Worm (Caenorhabditis elegans) whole organism, L2 larva: Measurements from ENCODE around the gene trxr-1.

Experiments
- C34F6.9 ChIP-seq: fragments of 150-350 bp; optimal IDR thresholded peaks from 2 replicates; lab custom pipeline; 2014; ENCODE audit warnings: missing biosample characterization, missing genetic modification characterization
- F13H6.1 ChIP-seq: sonication (generic microtip); optimal IDR thresholded peaks from 2 replicates; lab custom pipeline; 2016; ENCODE audit warnings: missing genetic modification characterization, missing compliant biosample characterization
- ZK546.5 ChIP-seq: sonication (generic microtip); optimal IDR thresholded peaks from 2 replicates; lab custom pipeline; 2017; ENCODE audit warnings: missing biosample characterization, missing genetic modification characterization
- alr-1 ChIP-seq: fragments of 150-350 bp; optimal IDR thresholded peaks from 2 replicates; lab custom pipeline; 2014; ENCODE audit warnings: missing biosample characterization, missing genetic modification characterization
- aly-2 ChIP-seq: fragments of 150-350 bp; optimal IDR thresholded peaks from 2 replicates; lab custom pipeline; 2014; ENCODE audit warnings: missing biosample characterization, missing genetic modification characterization
- ama-1 ChIP-seq: fragments of 150-350 bp; optimal IDR thresholded peaks from 2 replicates; lab custom pipeline; 2018; ENCODE audit warnings: inconsistent platforms
- blmp-1 ChIP-seq: sonication (generic microtip); optimal IDR thresholded peaks from 2 replicates; lab custom pipeline; 2017; ENCODE audit warnings: missing genetic modification characterization, mild to moderate bottlenecking, missing compliant biosample characterization, antibody characterized with exemption, moderate library complexity; ENCODE audit not compliant: insufficient read depth
- ceh-16 ChIP-seq: fragments of 150-350 bp; optimal IDR thresholded peaks from 2 replicates; lab custom pipeline; 2014; ENCODE audit warnings: missing biosample characterization, missing genetic modification characterization
- ceh-82 ChIP-seq: fragments of 150-350 bp; optimal IDR thresholded peaks from 2 replicates; lab custom pipeline; 2014; ENCODE audit warnings: missing biosample characterization, missing genetic modification characterization
- crh-2 ChIP-seq: sonication (generic microtip); optimal IDR thresholded peaks from 2 replicates; lab custom pipeline; 2017; ENCODE audit warnings: missing biosample characterization, missing genetic modification characterization
- dmd-4 ChIP-seq: sonication (generic microtip); optimal IDR thresholded peaks from 2 replicates; lab custom pipeline; 2017; ENCODE audit warnings: missing biosample characterization, missing genetic modification characterization
- egl-27 ChIP-seq: sonication (generic microtip); optimal IDR thresholded peaks from 3 replicates; lab custom pipeline; 2017; ENCODE audit warnings: missing biosample characterization, missing genetic modification reagents, missing genetic modification characterization
- elt-1 ChIP-seq: fragments of 150-350 bp; optimal IDR thresholded peaks from 2 replicates; lab custom pipeline; 2014; ENCODE audit warnings: missing biosample characterization, missing genetic modification characterization
- elt-3 ChIP-seq: sonication (generic microtip); optimal IDR thresholded peaks from 2 replicates; lab custom pipeline; 2017; ENCODE audit warnings: missing biosample characterization, missing genetic modification characterization
- fos-1 ChIP-seq: fragments of 150-350 bp; optimal IDR thresholded peaks from 2 replicates; lab custom pipeline; 2014; ENCODE audit warnings: missing biosample characterization, missing genetic modification characterization
- gmeb-1 ChIP-seq: fragments of 150-350 bp; optimal IDR thresholded peaks from 2 replicates; lab custom pipeline; 2014; ENCODE audit warnings: missing biosample characterization, missing genetic modification characterization
- lin-39 ChIP-seq: fragments of 150-350 bp; optimal IDR thresholded peaks from 2 replicates; lab custom pipeline; 2014; ENCODE audit warnings: missing biosample characterization, missing genetic modification reagents, missing genetic modification characterization
- lsy-2 ChIP-seq, 2 experiments: fragments of 150-350 bp in 1 of 2; sonication (generic microtip) in 1 of 2; optimal IDR thresholded peaks; 2 replicates each; lab custom pipeline; 2014 to 2017; ENCODE audit warnings: missing biosample characterization in 2 of 2, missing genetic modification characterization in 2 of 2
- mab-5 ChIP-seq: fragments of 150-350 bp; optimal IDR thresholded peaks from 2 replicates; lab custom pipeline; 2014; ENCODE audit warnings: missing biosample characterization, missing genetic modification characterization
- mbf-1 ChIP-seq: sonication (generic microtip); optimal IDR thresholded peaks from 2 replicates; lab custom pipeline; 2017; ENCODE audit warnings: missing biosample characterization, missing genetic modification characterization
- mdl-1 ChIP-seq, 2 experiments: fragments of 150-350 bp in 1 of 2; sonication (generic microtip) in 1 of 2; optimal IDR thresholded peaks; 2 replicates each; lab custom pipeline; 2017; ENCODE audit warnings: missing biosample characterization in 2 of 2, missing genetic modification characterization in 2 of 2
- nhr-10 ChIP-seq: sonication (generic microtip); optimal IDR thresholded peaks from 2 replicates; lab custom pipeline; 2017; ENCODE audit warnings: missing biosample characterization, missing genetic modification characterization
- nhr-11 ChIP-seq: fragments of 150-350 bp; optimal IDR thresholded peaks from 2 replicates; lab custom pipeline; 2014; ENCODE audit warnings: missing biosample characterization, missing genetic modification characterization
- nhr-129 ChIP-seq: fragments of 150-350 bp; optimal IDR thresholded peaks from 2 replicates; lab custom pipeline; 2014; ENCODE audit warnings: missing biosample characterization, missing genetic modification characterization
- nhr-21 ChIP-seq: fragments of 150-350 bp; optimal IDR thresholded peaks from 2 replicates; lab custom pipeline; 2014; ENCODE audit warnings: missing biosample characterization, missing genetic modification characterization
- nhr-25 ChIP-seq: fragments of 150-350 bp; sonication (generic microtip); optimal IDR thresholded peaks from 3 replicates; lab custom pipeline; 2014; ENCODE audit warnings: missing biosample characterization, missing genetic modification characterization
- nhr-6 ChIP-seq: fragments of 150-350 bp; optimal IDR thresholded peaks from 2 replicates; lab custom pipeline; 2014; ENCODE audit warnings: missing biosample characterization, missing genetic modification characterization
- nhr-77 ChIP-seq: fragments of 150-350 bp; optimal IDR thresholded peaks from 2 replicates; lab custom pipeline; 2014; ENCODE audit warnings: missing biosample characterization, missing genetic modification characterization
- peb-1 ChIP-seq: fragments of 150-350 bp; optimal IDR thresholded peaks from 2 replicates; lab custom pipeline; 2014; ENCODE audit warnings: missing biosample characterization, missing genetic modification characterization
- sem-4 ChIP-seq: fragments of 150-350 bp; optimal IDR thresholded peaks from 2 replicates; lab custom pipeline; 2014; ENCODE audit warnings: missing biosample characterization, missing genetic modification reagents, missing genetic modification characterization
- skn-1 ChIP-seq: sonication (generic microtip); optimal IDR thresholded peaks from 2 replicates; lab custom pipeline; 2017; ENCODE audit warnings: missing biosample characterization, missing genetic modification characterization
- sma-3 ChIP-seq: sonication (generic microtip); optimal IDR thresholded peaks from 2 replicates; lab custom pipeline; 2016; ENCODE audit warnings: missing genetic modification reagents, missing genetic modification characterization, missing compliant biosample characterization
- sma-9 ChIP-seq, 2 experiments: fragments of 150-350 bp in 1 of 2; sonication (generic microtip) in 1 of 2; optimal IDR thresholded peaks; 2 replicates each; lab custom pipeline; 2014 to 2016; ENCODE audit warnings: missing genetic modification characterization in 2 of 2, mild to moderate bottlenecking in 1 of 2, missing biosample characterization in 1 of 2, missing compliant biosample characterization in 1 of 2, missing genetic modification reagents in 1 of 2, moderate library complexity in 1 of 2
- snpc-4 ChIP-seq: fragments of 150-350 bp; optimal IDR thresholded peaks from 2 replicates; lab custom pipeline; 2014; ENCODE audit warnings: missing biosample characterization, missing genetic modification characterization
- unc-39 ChIP-seq: fragments of 150-350 bp; optimal IDR thresholded peaks from 2 replicates; lab custom pipeline; 2014; ENCODE audit warnings: missing biosample characterization, missing genetic modification characterization
- unc-55 ChIP-seq: fragments of 150-350 bp; sonication (generic microtip); optimal IDR thresholded peaks from 3 replicates; lab custom pipeline; 2014; ENCODE audit warnings: missing biosample characterization, missing genetic modification reagents, missing genetic modification characterization
- unc-62 ChIP-seq: fragments of 150-350 bp; optimal IDR thresholded peaks from 2 replicates; lab custom pipeline; 2014; ENCODE audit warnings: missing biosample characterization, missing genetic modification reagents, missing genetic modification characterization
- zag-1 ChIP-seq: fragments of 150-350 bp; optimal IDR thresholded peaks from 2 replicates; lab custom pipeline; 2014; ENCODE audit warnings: missing biosample characterization, missing genetic modification characterization
- ztf-11 ChIP-seq: sonication (generic microtip); optimal IDR thresholded peaks from 2 replicates; lab custom pipeline; 2017; ENCODE audit warnings: missing biosample characterization, missing genetic modification characterization
- ztf-4 ChIP-seq: fragments of 150-350 bp; optimal IDR thresholded peaks from 2 replicates; lab custom pipeline; 2014; ENCODE audit warnings: missing biosample characterization, missing genetic modification characterization

trxr-1 gene

DNA sequence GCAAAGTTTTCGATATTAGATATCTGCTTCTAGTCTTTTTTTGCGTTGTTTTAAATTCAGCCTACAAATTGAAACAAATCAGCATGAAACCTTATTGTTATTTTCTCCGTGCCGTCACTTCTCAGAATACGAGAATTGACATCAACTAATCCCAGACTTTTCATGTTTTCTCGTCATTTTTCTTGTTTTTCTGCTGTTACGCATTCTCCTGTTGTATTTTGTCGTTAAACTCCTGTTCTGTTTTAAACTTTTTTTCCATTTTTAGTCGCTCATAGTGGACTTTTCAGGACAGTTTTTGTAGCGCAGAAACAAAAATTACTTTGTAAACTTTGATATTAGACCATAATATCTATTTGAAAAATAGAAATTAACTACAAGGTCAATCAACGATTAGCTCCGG is 10.5 kb downstream of the trxr-1 start:
- TF ChIP-seq zag-1 (tag; lab: Kevin White, UChicago) (no peak), gmeb-1 (tag; lab: Kevin White, UChicago) (no peak), peb-1 (tag; lab: Kevin White, UChicago) (no peak), sma-9 (GFP tag; optimal IDR thresholded peaks at IDR 0.05; lab: Kevin White, UChicago) (no peak), sma-9 (tag; optimal IDR thresholded peaks at IDR 0.05; lab: Kevin White, UChicago) (no peak), ztf-4 (tag; lab: Kevin White, UChicago) (no peak), nhr-25 (tag; lab: Kevin White, UChicago) (no peak), unc-39 (tag; lab: Kevin White, UChicago) (no peak), aly-2 (tag; lab: Kevin White, UChicago) (no peak), sem-4 (tag; lab: Kevin White, UChicago) (no peak), ceh-16 (tag; lab: Kevin White, UChicago) (no peak), ama-1 (no peak), lsy-2 (tag; optimal IDR thresholded peaks at IDR 0.05; lab: Kevin White, UChicago) (no peak), fos-1 (tag; lab: Kevin White, UChicago) (no peak), mdl-1 (tag; optimal IDR thresholded peaks at IDR 0.05; lab: Kevin White, UChicago) (no peak), nhr-10 (tag; lab: Kevin White, UChicago) (no peak), dmd-4 (no peak), mbf-1 (no peak), crh-2 (tag; lab: Kevin White, UChicago) (no peak), nhr-77 (tag; lab: Kevin White, UChicago) (no peak)

DNA sequence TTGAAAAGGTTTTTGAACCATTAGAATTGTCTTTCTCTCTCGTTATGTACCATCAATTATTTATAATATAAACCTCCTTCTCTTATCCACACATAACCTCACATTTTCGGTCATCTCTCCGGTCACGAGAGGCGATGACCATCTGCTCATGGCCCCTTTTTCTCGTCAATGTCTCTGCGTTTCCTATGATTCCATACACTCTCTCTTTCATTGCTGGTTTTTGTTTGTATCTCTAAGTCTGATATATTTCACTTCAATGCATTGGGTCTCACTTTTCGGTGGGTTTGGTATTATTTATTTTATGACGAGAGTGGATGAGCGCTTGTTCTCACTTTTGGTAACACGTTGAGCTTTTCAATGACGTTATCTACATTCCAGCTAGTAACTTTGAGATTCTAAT is 11.2 kb downstream of the trxr-1 start:
- no peak for TF ChIP-seq ZK546.5 (tag; lab: Kevin White, UChicago)
- no peak for TF ChIP-seq elt-3 (tag; lab: Kevin White, UChicago)
- TF ChIP-seq ztf-4 (tag; lab: Kevin White, UChicago) = peak; percentile 31
- no peak for TF ChIP-seq elt-1 (tag; lab: Kevin White, UChicago)
- TF ChIP-seq nhr-25 (tag; lab: Kevin White, UChicago) = peak; percentile 55
- TF ChIP-seq alr-1 (tag; lab: Kevin White, UChicago) = no peak
- TF ChIP-seq ama-1 = no peak
- no peak for TF ChIP-seq ztf-11 (tag; lab: Kevin White, UChicago)
- peak; percentile 39 for TF ChIP-seq nhr-6
- TF ChIP-seq snpc-4 (tag; lab: Kevin White, UChicago) = peak; percentile 8
- peak; percentile 65 for TF ChIP-seq crh-2 (tag; lab: Kevin White, UChicago)
- TF ChIP-seq C34F6.9 (tag; lab: Kevin White, UChicago) = peak; percentile 85
- TF ChIP-seq F13H6.1 (tag; lab: Kevin White, UChicago) = peak; percentile 86
- peak; percentile 70 for TF ChIP-seq fos-1 (tag; lab: Kevin White, UChicago)
- TF ChIP-seq sma-9 (GFP tag; optimal IDR thresholded peaks at IDR 0.05; lab: Kevin White, UChicago) = peak; percentile 84
- no peak for TF ChIP-seq sma-9 (tag; optimal IDR thresholded peaks at IDR 0.05; lab: Kevin White, UChicago)
- TF ChIP-seq aly-2 (tag; lab: Kevin White, UChicago) = no peak
- peak; percentile 16 for TF ChIP-seq blmp-1
- TF ChIP-seq egl-27 (tag; lab: Kevin White, UChicago) = peak; percentile 70
- TF ChIP-seq lin-39 (tag; lab: Kevin White, UChicago) = peak; percentile 41
- TF ChIP-seq unc-62 = no peak
- TF ChIP-seq mab-5 = peak; percentile 70
- TF ChIP-seq nhr-21 = peak; percentile 45
- TF ChIP-seq nhr-77 (tag; lab: Kevin White, UChicago) = no peak
- TF ChIP-seq ceh-16 (tag; lab: Kevin White, UChicago) = no peak
- peak; percentile 45 for TF ChIP-seq gmeb-1 (tag; lab: Kevin White, UChicago)
- TF ChIP-seq nhr-11 (tag; lab: Kevin White, UChicago) = no peak
- TF ChIP-seq mdl-1 (tag; optimal IDR thresholded peaks at IDR 0.05; lab: Kevin White, UChicago) = peak; percentile 26 to 37
- TF ChIP-seq sem-4 (tag; lab: Kevin White, UChicago) = peak; percentile 82
- no peak for TF ChIP-seq skn-1 (tag; lab: Kevin White, UChicago)
- TF ChIP-seq dmd-4 = no peak
- peak; percentile 58 for TF ChIP-seq unc-55 (GFP tag; lab: Kevin White, UChicago)
- peak in 1 of 2 experiments; percentile 81 for TF ChIP-seq lsy-2 (tag; optimal IDR thresholded peaks at IDR 0.05; lab: Kevin White, UChicago)
- peak; percentile 87 for TF ChIP-seq nhr-129 (tag; lab: Kevin White, UChicago)
- peak; percentile 51 for TF ChIP-seq sma-3 (GFP tag; lab: Kevin White, UChicago)

DNA sequence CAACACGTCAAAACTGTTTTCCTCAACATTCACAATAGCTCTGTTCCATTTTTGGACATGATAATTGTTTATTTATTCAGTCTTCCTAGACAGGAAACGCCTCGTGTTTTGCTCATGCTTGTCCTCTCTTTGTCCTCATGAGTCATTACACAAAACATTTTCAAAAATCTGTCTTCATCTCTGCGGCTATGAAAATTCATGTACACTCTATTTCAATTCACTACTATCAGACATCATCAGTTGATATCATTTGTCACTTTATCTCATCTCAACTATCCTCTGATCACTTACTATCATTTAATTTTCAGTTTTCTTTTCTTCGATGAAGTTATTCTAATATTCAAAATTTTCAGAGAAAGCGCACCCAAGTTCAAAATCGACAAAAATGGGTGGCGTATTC is 12.1 kb downstream of the trxr-1 start, which contains the start of gene adah-1:
Gene adah-1 (plus strand): TSS at position 354 of the 400 bp plus-strand sequence.
- peak; percentile 37 for TF ChIP-seq fos-1 (tag; lab: Kevin White, UChicago)
- TF ChIP-seq C34F6.9 (tag; lab: Kevin White, UChicago) = peak; percentile 4
- TF ChIP-seq nhr-129 (tag; lab: Kevin White, UChicago) = peak; percentile 57
- TF ChIP-seq ceh-82 (tag; lab: Kevin White, UChicago) = no peak
